Fruit fly (Drosophila melanogaster): ENCODE data around the gene Rbp9.
A peak's percentile ranks its signal among the peaks of the same experiment; 100 is the strongest.

Rbp9 gene

DNA sequence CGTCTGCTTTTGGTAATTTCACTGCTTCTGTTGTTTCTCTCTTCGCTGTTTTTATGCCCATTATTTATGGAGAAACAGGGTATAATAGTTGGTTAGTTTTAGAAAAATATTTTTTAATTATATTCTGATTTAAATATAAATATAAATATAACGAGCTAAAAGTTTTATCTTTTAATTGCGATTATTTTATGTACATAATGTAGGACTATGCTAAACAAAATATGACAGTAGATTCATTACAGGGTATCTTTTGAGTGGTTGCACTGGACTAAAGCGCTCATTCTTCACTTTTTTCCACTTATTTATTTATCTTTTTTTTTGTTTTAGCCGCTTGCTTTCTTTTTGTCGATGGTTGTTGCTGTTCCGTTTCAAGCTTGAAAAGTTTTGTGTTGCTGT is 49.5 kb upstream of the Rbp9 start (continued):
- TF ChIP-seq Elba2 (GFP tag; optimal IDR thresholded peaks at IDR 0.05) (no peak), twi (tag; optimal IDR thresholded peaks at IDR 0.05) (no peak), dm (GFP tag; optimal IDR thresholded peaks at IDR 0.05) (no peak), kni (GFP tag; optimal IDR thresholded peaks at IDR 0.05) (no peak), CG17612 (GFP tag; IDR thresholded peaks at IDR 0.05) (no peak), CG1832 (GFP tag; optimal IDR thresholded peaks at IDR 0.05) (no peak), Sox100B (GFP tag; optimal IDR thresholded peaks at IDR 0.05) (peak; percentile 75), Hr39 (optimal IDR thresholded peaks at IDR 0.05) (no peak), Nf-YA (GFP tag; IDR thresholded peaks at IDR 0.05) (peak; percentile 36; the same call in 1 of the 2 replicates), ash1 (GFP tag; optimal IDR thresholded peaks at IDR 0.05) (no peak), CG8281 (tag; optimal IDR thresholded peaks at IDR 0.05) (no peak), kay (GFP tag; optimal IDR thresholded peaks at IDR 0.05) (no peak), CG17361 (GFP tag; IDR thresholded peaks at IDR 0.05) (0 out of 3 replicates have a peak, but pooled peaks have one; percentile 56), dati (GFP tag; IDR thresholded peaks at IDR 0.05) (no peak), Meics (GFP tag; optimal IDR thresholded peaks at IDR 0.05) (peak; percentile 14), CG3847 (GFP tag; IDR thresholded peaks at IDR 0.05) (no peak), CG18764 (GFP tag; optimal IDR thresholded peaks at IDR 0.05) (no peak), Sin3A (optimal IDR thresholded peaks at IDR 0.05) (no peak), CG7786 (GFP tag; optimal IDR thresholded peaks at IDR 0.05) (no peak), tgo (GFP tag; IDR thresholded peaks at IDR 0.05) (peak; percentile 68), CG6854 (GFP tag; optimal IDR thresholded peaks at IDR 0.05) (no peak), bsh (GFP tag; optimal IDR thresholded peaks at IDR 0.05) (peak in 1 of 2 experiments; percentile 41), org-1 (GFP tag; optimal IDR thresholded peaks at IDR 0.05) (no peak), CG6254 (GFP tag; optimal IDR thresholded peaks at IDR 0.05) (peak; percentile 5), Myb (GFP tag; optimal IDR thresholded peaks at IDR 0.05) (no peak), vnd (GFP tag; IDR thresholded peaks at IDR 0.05; ENCODE audit: partially characterized antibody) (no peak), Sox102F (GFP tag; optimal IDR thresholded peaks at IDR 0.05) (peak; percentile 89), Atf3 (GFP tag; optimal IDR thresholded peaks at IDR 0.05) (no peak), p53 (GFP tag; optimal IDR thresholded peaks at IDR 0.05) (no peak), Fer3 (tag; optimal IDR thresholded peaks at IDR 0.05) (no peak), CG11093 (GFP tag; IDR thresholded peaks at IDR 0.05) (no peak), Trl (optimal IDR thresholded peaks at IDR 0.05) (no peak), Trl (GFP tag; optimal IDR thresholded peaks at IDR 0.05) (no peak), Opbp (GFP tag; IDR thresholded peaks at IDR 0.05; ENCODE audit: partially characterized antibody) (no peak), Camta (GFP tag; optimal IDR thresholded peaks at IDR 0.05) (no peak), lbe (GFP tag; optimal IDR thresholded peaks at IDR 0.05) (no peak), CG11504 (tag; optimal IDR thresholded peaks at IDR 0.05) (peak; percentile 76), HHEX (GFP tag; optimal IDR thresholded peaks at IDR 0.05) (peak; percentile 26), ssp (GFP tag; IDR thresholded peaks at IDR 0.05) (peak; percentile 41), CG11398 (GFP tag; optimal IDR thresholded peaks at IDR 0.05) (no peak), repo (GFP tag; optimal IDR thresholded peaks at IDR 0.05) (no peak), bab2 (GFP tag; optimal IDR thresholded peaks at IDR 0.05) (no peak), Ravus (GFP tag; IDR thresholded peaks at IDR 0.05) (no peak), Ssrp (tag; optimal IDR thresholded peaks at IDR 0.05) (peak; percentile 43), Doc3 (GFP tag; IDR thresholded peaks at IDR 0.05; ENCODE audit: partially characterized antibody) (no peak), Xrp1 (GFP tag; IDR thresholded peaks at IDR 0.05) (peak; percentile 67), CG8765 (GFP tag; IDR thresholded peaks at IDR 0.05) (no peak), CG4617 (GFP tag; optimal IDR thresholded peaks at IDR 0.05; ENCODE audit: borderline replicate concordance) (no peak), slp2 (GFP tag; optimal IDR thresholded peaks at IDR 0.05) (no peak), chif (GFP tag; optimal IDR thresholded peaks at IDR 0.05) (no peak), disco-r (GFP tag; optimal IDR thresholded peaks at IDR 0.05) (no peak), Ets97D (GFP tag; optimal IDR thresholded peaks at IDR 0.05) (no peak), CG15479 (GFP tag; optimal IDR thresholded peaks at IDR 0.05) (no peak)

Data from whole organism, embryonic.